Worm (Caenorhabditis elegans) whole organism, L3 larva: ENCODE results near the gene hlh-4.

Source experiments
- R02D3.7 ChIP-seq: fragments of 150-350 bp; optimal IDR thresholded peaks from 2 replicates; lab custom pipeline; 2014; ENCODE audit warnings: missing biosample characterization, missing genetic modification characterization
- ZK546.5 ChIP-seq: sonication (generic microtip); optimal IDR thresholded peaks from 2 replicates; lab custom pipeline; 2017; ENCODE audit warnings: missing biosample characterization, missing genetic modification characterization
- aly-2 ChIP-seq: fragments of 150-350 bp; optimal IDR thresholded peaks from 2 replicates; lab custom pipeline; 2014; ENCODE audit warnings: missing biosample characterization, missing genetic modification characterization
- ama-1 ChIP-seq: fragments of 150-350 bp; optimal IDR thresholded peaks from 2 replicates; lab custom pipeline; 2018
- ceh-16 ChIP-seq: sonication (generic microtip); optimal IDR thresholded peaks from 2 replicates; lab custom pipeline; 2017; ENCODE audit warnings: missing biosample characterization, missing genetic modification characterization
- ceh-9 ChIP-seq: sonication (generic microtip); optimal IDR thresholded peaks from 2 replicates; lab custom pipeline; 2018; ENCODE audit warnings: missing biosample characterization, missing genetic modification characterization
- egl-5 ChIP-seq: fragments of 150-350 bp; optimal IDR thresholded peaks from 2 replicates; lab custom pipeline; 2017; ENCODE audit warnings: missing biosample characterization, missing genetic modification reagents, missing genetic modification characterization, inconsistent platforms
- elt-1 ChIP-seq: fragments of 150-350 bp; optimal IDR thresholded peaks from 2 replicates; lab custom pipeline; 2014; ENCODE audit warnings: missing biosample characterization, missing genetic modification characterization
- elt-2 ChIP-seq: sonication (generic microtip); optimal IDR thresholded peaks from 2 replicates; lab custom pipeline; 2016; ENCODE audit warnings: missing genetic modification reagents, mild to moderate bottlenecking, missing genetic modification characterization, missing compliant biosample characterization
- fkh-10 ChIP-seq: sonication (generic microtip); optimal IDR thresholded peaks from 2 replicates; lab custom pipeline; 2017; ENCODE audit warnings: missing biosample characterization, missing genetic modification reagents, missing genetic modification characterization
- fkh-2 ChIP-seq: fragments of 150-350 bp; optimal IDR thresholded peaks from 2 replicates; lab custom pipeline; 2014; ENCODE audit warnings: missing biosample characterization, missing genetic modification reagents, missing genetic modification characterization
- fos-1 ChIP-seq: fragments of 150-350 bp; optimal IDR thresholded peaks from 2 replicates; lab custom pipeline; 2014; ENCODE audit warnings: missing biosample characterization, missing genetic modification characterization
- hmg-11 ChIP-seq: sonication (generic microtip); optimal IDR thresholded peaks from 2 replicates; lab custom pipeline; 2016; ENCODE audit warnings: missing genetic modification characterization, missing compliant biosample characterization
- jun-1 ChIP-seq: fragments of 150-350 bp; optimal IDR thresholded peaks from 2 replicates; lab custom pipeline; 2014; ENCODE audit warnings: missing biosample characterization, missing genetic modification reagents, missing genetic modification characterization
- lin-15B ChIP-seq: fragments of 150-350 bp; optimal IDR thresholded peaks from 2 replicates; lab custom pipeline; 2014; ENCODE audit warnings: missing biosample characterization, missing genetic modification characterization
- lin-39 ChIP-seq: fragments of 150-350 bp; optimal IDR thresholded peaks from 2 replicates; lab custom pipeline; 2018; ENCODE audit warnings: missing biosample characterization, missing genetic modification reagents, missing genetic modification characterization
- mdl-1 ChIP-seq: fragments of 150-350 bp; optimal IDR thresholded peaks from 2 replicates; lab custom pipeline; 2014; ENCODE audit warnings: missing biosample characterization, missing genetic modification characterization
- nfya-1 ChIP-seq: sonication (generic microtip); optimal IDR thresholded peaks from 2 replicates; lab custom pipeline; 2017; ENCODE audit warnings: missing genetic modification characterization, mild to moderate bottlenecking, missing compliant biosample characterization, antibody characterized with exemption, moderate library complexity; ENCODE audit not compliant: insufficient read depth
- nhr-11 ChIP-seq: fragments of 150-350 bp; optimal IDR thresholded peaks from 2 replicates; lab custom pipeline; 2014; ENCODE audit warnings: missing biosample characterization, missing genetic modification characterization
- nhr-23 ChIP-seq: fragments of 150-350 bp; optimal IDR thresholded peaks from 2 replicates; lab custom pipeline; 2014; ENCODE audit warnings: missing biosample characterization, missing genetic modification reagents, missing genetic modification characterization
- nhr-237 ChIP-seq: fragments of 150-350 bp; optimal IDR thresholded peaks from 2 replicates; lab custom pipeline; 2014; ENCODE audit warnings: missing biosample characterization, missing genetic modification characterization
- nhr-25 ChIP-seq: sonication (generic microtip); optimal IDR thresholded peaks from 2 replicates; lab custom pipeline; 2017; ENCODE audit warnings: missing biosample characterization, missing genetic modification characterization
- nhr-43 ChIP-seq: sonication (generic microtip); optimal IDR thresholded peaks from 2 replicates; lab custom pipeline; 2016; ENCODE audit warnings: mild to moderate bottlenecking, missing genetic modification characterization, missing compliant biosample characterization; ENCODE audit not compliant: poor library complexity, severe bottlenecking
- nhr-67 ChIP-seq: fragments of 150-350 bp; optimal IDR thresholded peaks from 2 replicates; lab custom pipeline; 2014; ENCODE audit warnings: missing biosample characterization, missing genetic modification characterization
- nhr-76 ChIP-seq: fragments of 150-350 bp; sonication (generic microtip); optimal IDR thresholded peaks from 5 replicates; lab custom pipeline; 2014; ENCODE audit warnings: missing biosample characterization, missing genetic modification characterization
- pha-4 ChIP-seq: fragments of 150-350 bp; optimal IDR thresholded peaks from 2 replicates; lab custom pipeline; 2014; ENCODE audit warnings: missing biosample characterization, missing genetic modification reagents, missing genetic modification characterization
- pqm-1 ChIP-seq: fragments of 150-350 bp; optimal IDR thresholded peaks from 2 replicates; lab custom pipeline; 2017; ENCODE audit warnings: missing biosample characterization, missing genetic modification characterization, inconsistent platforms
- skn-1 ChIP-seq: fragments of 150-350 bp; optimal IDR thresholded peaks from 2 replicates; lab custom pipeline; 2014; ENCODE audit warnings: missing biosample characterization, missing genetic modification characterization
- snpc-4 ChIP-seq: fragments of 150-350 bp; optimal IDR thresholded peaks from 2 replicates; lab custom pipeline; 2014; ENCODE audit warnings: missing biosample characterization, missing genetic modification characterization
- tbx-2 ChIP-seq: sonication (generic microtip); optimal IDR thresholded peaks from 2 replicates; lab custom pipeline; 2016; ENCODE audit warnings: mild to moderate bottlenecking, missing genetic modification characterization, missing compliant biosample characterization
- unc-39 ChIP-seq: sonication (generic microtip); optimal IDR thresholded peaks from 4 replicates; lab custom pipeline; 2017; ENCODE audit warnings: missing biosample characterization, missing genetic modification characterization
- zag-1 ChIP-seq: fragments of 150-350 bp; optimal IDR thresholded peaks from 2 replicates; lab custom pipeline; 2014; ENCODE audit warnings: missing biosample characterization, missing genetic modification characterization
- ztf-4 ChIP-seq: fragments of 150-350 bp; optimal IDR thresholded peaks from 2 replicates; lab custom pipeline; 2014; ENCODE audit warnings: missing biosample characterization, missing genetic modification characterization

Gene hlh-4

ce11 chrIII:9698635-9699396 lies 40.0 kb downstream of the hlh-4 start:
- peak; percentile 7 for TF ChIP-seq elt-2 (tag; lab: Kevin White, UChicago)
- TF ChIP-seq ama-1 (lab: Kevin White, UChicago): peak; percentile 34
- no peak for TF ChIP-seq aly-2
- TF ChIP-seq nhr-25 (tag; lab: Kevin White, UChicago): peak; percentile 49
- TF ChIP-seq ceh-16 (tag; lab: Kevin White, UChicago): no peak
- TF ChIP-seq lin-39 (tag; lab: Kevin White, UChicago): peak; percentile 20
- TF ChIP-seq R02D3.7 (tag; lab: Kevin White, UChicago): no peak
- no peak for TF ChIP-seq mdl-1 (tag; lab: Kevin White, UChicago)
- TF ChIP-seq hmg-11 (tag; lab: Kevin White, UChicago): peak; percentile 16
- TF ChIP-seq nhr-237 (tag; lab: Kevin White, UChicago): no peak
- TF ChIP-seq fkh-2: no peak
- no peak for TF ChIP-seq pha-4 (tag; lab: Kevin White, UChicago)
- no peak for TF ChIP-seq jun-1 (tag; lab: Kevin White, UChicago)
- no peak for TF ChIP-seq ZK546.5 (tag; lab: Kevin White, UChicago)
- peak; percentile 8 for TF ChIP-seq nhr-23 (tag; lab: Kevin White, UChicago)
- TF ChIP-seq snpc-4 (tag; lab: Kevin White, UChicago): no peak
- peak; percentile 61 for TF ChIP-seq nfya-1 (tag; lab: Kevin White, UChicago)
- no peak for TF ChIP-seq nhr-76 (tag; lab: Kevin White, UChicago)

ce11 chrIII:9697886-9698285 lies 41.0 kb downstream of the hlh-4 start:
- no peak for TF ChIP-seq aly-2
- no peak for TF ChIP-seq nhr-67
- peak; percentile 41 for TF ChIP-seq ama-1 (lab: Kevin White, UChicago)
- no peak for TF ChIP-seq unc-39 (tag; lab: Kevin White, UChicago)
- peak; percentile 23 for TF ChIP-seq nfya-1 (tag; lab: Kevin White, UChicago)
- peak; percentile 29 for TF ChIP-seq nhr-25 (tag; lab: Kevin White, UChicago)

ce11 chrIII:9697323-9697722 lies 41.5 kb downstream of the hlh-4 start:
- TF ChIP-seq ztf-4 (tag; lab: Kevin White, UChicago) (no peak), pha-4 (tag; lab: Kevin White, UChicago) (peak; percentile 56), nhr-11 (tag; lab: Kevin White, UChicago) (no peak), snpc-4 (tag; lab: Kevin White, UChicago) (peak; percentile 59), elt-2 (tag; lab: Kevin White, UChicago) (peak; percentile 23), lin-39 (tag; lab: Kevin White, UChicago) (peak; percentile 93), fos-1 (no peak), pqm-1 (tag; lab: Kevin White, UChicago) (peak; percentile 45), nfya-1 (tag; lab: Kevin White, UChicago) (peak; percentile 89), tbx-2 (peak; percentile 18), ZK546.5 (tag; lab: Kevin White, UChicago) (no peak), ama-1 (lab: Kevin White, UChicago) (peak; percentile 12), jun-1 (tag; lab: Kevin White, UChicago) (peak; percentile 1), elt-1 (tag; lab: Kevin White, UChicago) (peak; percentile 21), zag-1 (tag; lab: Kevin White, UChicago) (no peak), nhr-25 (tag; lab: Kevin White, UChicago) (peak; percentile 14), fkh-10 (GFP tag; lab: Kevin White, UChicago) (no peak), nhr-23 (tag; lab: Kevin White, UChicago) (peak; percentile 37), nhr-237 (tag; lab: Kevin White, UChicago) (no peak), hmg-11 (tag; lab: Kevin White, UChicago) (peak; percentile 75), skn-1 (peak; percentile 42), nhr-43 (tag; lab: Kevin White, UChicago) (peak; percentile 10), egl-5 (no peak), lin-15B (peak; percentile 74), fkh-2 (no peak)

ce11 chrIII:9696417-9696816 lies 42.4 kb downstream of the hlh-4 start, which contains the start of gene bud-31:
TSS of gene bud-31 (minus strand) at chrIII:9696517.
- TF ChIP-seq elt-2 (tag; lab: Kevin White, UChicago) (no peak), ama-1 (lab: Kevin White, UChicago) (no peak), ceh-9 (no peak), ZK546.5 (tag; lab: Kevin White, UChicago) (no peak), nfya-1 (tag; lab: Kevin White, UChicago) (no peak), skn-1 (no peak), R02D3.7 (tag; lab: Kevin White, UChicago) (no peak)
- TF ChIP-seq, all 47 proteins: peak for 0
